Worm (Caenorhabditis elegans) whole organism, late embryonic: ENCODE data around the gene ugt-43.

Experiments used
- C08G9.2 ChIP-seq: sonication (generic microtip); optimal IDR thresholded peaks from 2 replicates; lab custom pipeline; 2016; ENCODE audit warnings: mild to moderate bottlenecking, missing genetic modification characterization, moderate library complexity, missing compliant biosample characterization
- F13H6.1 ChIP-seq: sonication (generic microtip); optimal IDR thresholded peaks from 2 replicates; lab custom pipeline; 2016; ENCODE audit warnings: missing genetic modification characterization, missing compliant biosample characterization
- K02D7.2 ChIP-seq: sonication (generic microtip); optimal IDR thresholded peaks from 2 replicates; lab custom pipeline; 2017; ENCODE audit warnings: mild to moderate bottlenecking, missing genetic modification characterization, missing compliant biosample characterization
- T23F11.4 ChIP-seq: fragments of 200-800 bp; sonication (Bioruptor generic); optimal IDR thresholded peaks from 2 replicates; lab custom pipeline; 2018; ENCODE audit warnings: mild to moderate bottlenecking, missing genetic modification characterization, missing compliant biosample characterization
- ahr-1 ChIP-seq: sonication (generic microtip); optimal IDR thresholded peaks from 2 replicates; lab custom pipeline; 2016; ENCODE audit warnings: missing genetic modification characterization, missing compliant biosample characterization
- ceh-14 ChIP-seq: sonication (generic microtip); optimal IDR thresholded peaks from 2 replicates; lab custom pipeline; 2016; ENCODE audit warnings: missing genotype, missing genetic modification characterization, missing compliant biosample characterization
- ceh-18 ChIP-seq: sonication (generic microtip); optimal IDR thresholded peaks from 2 replicates; lab custom pipeline; 2016; ENCODE audit warnings: missing genetic modification characterization, missing compliant biosample characterization
- ceh-24 ChIP-seq: sonication (generic microtip); optimal IDR thresholded peaks from 2 replicates; lab custom pipeline; 2016; ENCODE audit warnings: mild to moderate bottlenecking, missing genetic modification characterization, missing compliant biosample characterization
- ceh-31 ChIP-seq: sonication (generic microtip); optimal IDR thresholded peaks from 2 replicates; lab custom pipeline; 2016; ENCODE audit warnings: missing genetic modification characterization, missing compliant biosample characterization
- ceh-34 ChIP-seq: sonication (generic microtip); optimal IDR thresholded peaks from 2 replicates; lab custom pipeline; 2016; ENCODE audit warnings: mild to moderate bottlenecking, missing genetic modification characterization, missing compliant biosample characterization
- ceh-45 ChIP-seq: fragments of 200-800 bp; sonication (Bioruptor generic); IDR thresholded peaks from 2 replicates; pipeline ENCODE4 v1.3.6; 2022; ENCODE audit warnings: missing genetic modification reagents, missing genetic modification characterization, missing compliant biosample characterization
- ceh-9 ChIP-seq: sonication (generic microtip); optimal IDR thresholded peaks from 2 replicates; lab custom pipeline; 2016; ENCODE audit warnings: mild to moderate bottlenecking, missing genetic modification characterization, inconsistent platforms, missing compliant biosample characterization
- che-1 ChIP-seq: sonication (generic microtip); optimal IDR thresholded peaks from 2 replicates; lab custom pipeline; 2016; ENCODE audit warnings: mild to moderate bottlenecking, missing genetic modification characterization, missing compliant biosample characterization
- dmd-4 ChIP-seq: sonication (generic microtip); optimal IDR thresholded peaks from 2 replicates; lab custom pipeline; 2016; ENCODE audit warnings: borderline replicate concordance, missing genetic modification characterization, missing compliant biosample characterization
- dve-1 ChIP-seq: sonication (generic microtip); optimal IDR thresholded peaks from 2 replicates; lab custom pipeline; 2017; ENCODE audit warnings: antibody characterized with exemption, mild to moderate bottlenecking, missing genetic modification characterization, missing compliant biosample characterization
- ets-4 ChIP-seq: sonication (generic microtip); optimal IDR thresholded peaks from 2 replicates; lab custom pipeline; 2016; ENCODE audit warnings: missing genetic modification characterization, missing compliant biosample characterization
- fax-1 ChIP-seq: sonication (generic microtip); optimal IDR thresholded peaks from 2 replicates; lab custom pipeline; 2016; ENCODE audit warnings: missing genotype, missing genetic modification characterization, missing compliant biosample characterization
- fkh-10 ChIP-seq: fragments of 150-350 bp; optimal IDR thresholded peaks from 2 replicates; lab custom pipeline; 2014; ENCODE audit warnings: missing biosample characterization, missing genetic modification reagents, missing genetic modification characterization
- hlh-30 ChIP-seq: sonication (generic microtip); optimal IDR thresholded peaks from 2 replicates; lab custom pipeline; 2017; ENCODE audit warnings: antibody characterized with exemption, missing genetic modification characterization, missing compliant biosample characterization; ENCODE audit not compliant: insufficient read depth
- hlh-6 ChIP-seq: sonication (generic microtip); optimal IDR thresholded peaks from 2 replicates; lab custom pipeline; 2016; ENCODE audit warnings: missing genotype, missing genetic modification characterization, missing compliant biosample characterization
- hlh-8 ChIP-seq: sonication (generic microtip); optimal IDR thresholded peaks from 2 replicates; lab custom pipeline; 2016; ENCODE audit warnings: missing genotype, missing genetic modification characterization, missing compliant biosample characterization
- madf-2 ChIP-seq: sonication (generic microtip); optimal IDR thresholded peaks from 2 replicates; lab custom pipeline; 2017; ENCODE audit warnings: missing genetic modification characterization, missing compliant biosample characterization
- mec-3 ChIP-seq: sonication (generic microtip); optimal IDR thresholded peaks from 2 replicates; lab custom pipeline; 2016; ENCODE audit warnings: borderline replicate concordance, missing genetic modification characterization, missing compliant biosample characterization
- nfya-1 ChIP-seq: sonication (generic microtip); optimal IDR thresholded peaks from 2 replicates; lab custom pipeline; 2017; ENCODE audit warnings: missing genetic modification characterization, mild to moderate bottlenecking, missing compliant biosample characterization, antibody characterized with exemption, moderate library complexity
- nhr-232 ChIP-seq: sonication (generic microtip); optimal IDR thresholded peaks from 2 replicates; lab custom pipeline; 2016; ENCODE audit warnings: missing genetic modification characterization, missing compliant biosample characterization
- pag-3 ChIP-seq: sonication (generic microtip); optimal IDR thresholded peaks from 2 replicates; lab custom pipeline; 2016; ENCODE audit warnings: missing compliant biosample characterization, missing genetic modification characterization, borderline replicate concordance
- pha-4 ChIP-seq: fragments of 150-350 bp; optimal IDR thresholded peaks from 2 replicates; lab custom pipeline; 2018; ENCODE audit warnings: missing biosample characterization, missing genetic modification reagents, missing genetic modification characterization
- pqm-1 ChIP-seq: sonication (generic microtip); optimal IDR thresholded peaks from 2 replicates; lab custom pipeline; 2016; ENCODE audit warnings: missing genetic modification characterization, missing compliant biosample characterization
- pros-1 ChIP-seq: fragments of 150-350 bp; optimal IDR thresholded peaks from 2 replicates; lab custom pipeline; 2014; ENCODE audit warnings: missing biosample characterization, missing genetic modification reagents, missing genetic modification characterization
- rnt-1 ChIP-seq: sonication (generic microtip); optimal IDR thresholded peaks from 2 replicates; lab custom pipeline; 2016; ENCODE audit warnings: missing genetic modification characterization, missing compliant biosample characterization
- sdc-2 ChIP-seq: sonication (generic microtip); optimal IDR thresholded peaks from 2 replicates; lab custom pipeline; 2016; ENCODE audit warnings: missing genotype, missing genetic modification characterization, missing compliant biosample characterization
- sox-4 ChIP-seq: sonication (generic microtip); optimal IDR thresholded peaks from 2 replicates; lab custom pipeline; 2017; ENCODE audit warnings: mild to moderate bottlenecking, missing genetic modification characterization, inconsistent platforms, missing compliant biosample characterization
- syd-9 ChIP-seq: sonication (generic microtip); optimal IDR thresholded peaks from 2 replicates; lab custom pipeline; 2016; ENCODE audit warnings: mild to moderate bottlenecking, missing genetic modification characterization, moderate library complexity, missing compliant biosample characterization
- tbx-2 ChIP-seq: sonication (generic microtip); optimal IDR thresholded peaks from 2 replicates; lab custom pipeline; 2016; ENCODE audit warnings: missing genetic modification characterization, missing compliant biosample characterization
- ttx-3 ChIP-seq: sonication (generic microtip); optimal IDR thresholded peaks from 2 replicates; lab custom pipeline; 2016; ENCODE audit warnings: missing genetic modification reagents, missing genetic modification characterization, missing compliant biosample characterization
- unc-42 ChIP-seq: sonication (generic microtip); optimal IDR thresholded peaks from 2 replicates; lab custom pipeline; 2016; ENCODE audit warnings: missing genotype, missing genetic modification characterization, missing compliant biosample characterization
- unc-55 ChIP-seq: sonication (generic microtip); optimal IDR thresholded peaks from 2 replicates; lab custom pipeline; 2017; ENCODE audit warnings: missing biosample characterization, missing genetic modification reagents, missing genetic modification characterization
- unc-86 ChIP-seq: sonication (generic microtip); optimal IDR thresholded peaks from 2 replicates; lab custom pipeline; 2016; ENCODE audit warnings: missing genetic modification characterization, missing compliant biosample characterization
- zip-5 ChIP-seq: sonication (generic microtip); optimal IDR thresholded peaks from 2 replicates; lab custom pipeline; 2016; ENCODE audit warnings: missing genetic modification characterization, missing compliant biosample characterization

Gene ugt-43

DNA sequence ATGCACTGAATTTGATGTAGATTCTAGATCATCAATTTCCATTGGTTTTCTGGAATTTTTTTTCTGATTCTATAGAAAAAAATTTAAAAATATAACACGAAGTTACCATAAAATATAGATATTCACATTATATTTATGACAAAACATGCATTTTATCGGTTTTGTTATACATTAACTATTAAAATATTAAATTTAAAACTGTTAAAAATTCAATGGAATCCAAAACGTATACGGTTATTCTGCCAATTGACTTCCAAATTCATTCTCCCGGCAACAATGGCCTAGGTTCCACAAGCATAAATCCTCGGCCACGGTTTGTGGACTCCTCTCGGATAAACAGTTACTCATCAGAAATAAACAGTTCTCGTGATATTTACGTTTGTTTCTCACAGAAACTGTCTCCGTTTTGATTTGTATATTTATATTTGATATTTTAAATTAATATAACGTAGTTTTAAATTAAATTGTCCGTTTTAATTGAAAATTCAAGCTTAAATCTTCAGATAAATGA lies 19.3 kb downstream of the ugt-43 start, which contains the start of the genes F01D4.5 and ced-5 (continued):
- no peak for TF ChIP-seq ceh-45 (GFP tag; lab: Robert Waterston, UW)

DNA sequence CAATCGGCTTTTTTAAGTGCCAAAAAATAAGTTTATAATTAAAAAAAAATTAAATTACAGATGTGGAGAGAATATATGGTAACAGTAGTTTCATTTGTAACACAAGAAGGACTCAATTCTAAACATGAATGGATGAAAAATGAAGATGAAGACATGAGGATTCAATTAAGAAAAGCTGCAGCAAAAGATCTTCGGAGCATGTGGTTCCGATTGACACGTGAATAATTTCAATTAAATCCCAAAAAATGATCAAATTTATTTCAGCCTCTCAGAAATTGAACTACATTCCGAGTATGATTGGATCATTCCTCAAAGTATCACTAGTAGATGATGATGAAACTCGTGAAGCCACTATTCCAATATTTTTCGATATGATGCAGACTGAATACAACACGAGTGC lies 25.0 kb downstream of the ugt-43 start:
- TF ChIP-seq hlh-8 (tag; lab: Kevin White, UChicago) (peak; percentile 3), hlh-6 (no peak), ceh-34 (no peak)

- TF ChIP-seq madf-2 (tag; lab: Kevin White, UChicago) (no peak), dve-1 (no peak), zip-5 (tag; lab: Kevin White, UChicago) (no peak), rnt-1 (tag; lab: Kevin White, UChicago) (no peak), ceh-31 (tag; lab: Kevin White, UChicago) (no peak), tbx-2 (no peak), che-1 (no peak), ceh-14 (tag; lab: Kevin White, UChicago) (no peak), F13H6.1 (tag; lab: Kevin White, UChicago) (no peak), ceh-45 (GFP tag; lab: Robert Waterston, UW) (no peak), syd-9 (tag; lab: Kevin White, UChicago) (no peak), unc-86 (tag; lab: Kevin White, UChicago) (no peak), pqm-1 (tag; lab: Kevin White, UChicago) (no peak), fkh-10 (GFP tag; lab: Kevin White, UChicago) (no peak), sdc-2 (tag; lab: Kevin White, UChicago) (no peak), K02D7.2 (tag; lab: Kevin White, UChicago) (no peak), ttx-3 (no peak), unc-42 (no peak), mec-3 (no peak)
Observed at ce11 chrIV:10498401-10498800, 34.0 kb downstream of the ugt-43 start.

ce11 chrIV:10499948-10500356 lies 35.6 kb downstream of the ugt-43 start:
- peak; percentile 63 for TF ChIP-seq ceh-18 (tag; lab: Kevin White, UChicago)
- no peak for TF ChIP-seq T23F11.4 (GFP tag; lab: Kevin White, UChicago)
- TF ChIP-seq pros-1 (tag; lab: Kevin White, UChicago) = no peak
- TF ChIP-seq C08G9.2 (tag; lab: Kevin White, UChicago) = no peak
- TF ChIP-seq pha-4 = no peak
- TF ChIP-seq pag-3 (tag; lab: Kevin White, UChicago) = no peak
- TF ChIP-seq ceh-24 (tag; lab: Kevin White, UChicago) = no peak
- TF ChIP-seq sdc-2 (tag; lab: Kevin White, UChicago) = no peak
- no peak for TF ChIP-seq sox-4
- no peak for TF ChIP-seq mec-3
- TF ChIP-seq ahr-1 (tag; lab: Kevin White, UChicago) = no peak
- TF ChIP-seq unc-55 = peak; percentile 51
- TF ChIP-seq fax-1 = peak; percentile 36
- peak; percentile 11 for TF ChIP-seq tbx-2
- TF ChIP-seq dmd-4 = no peak
- TF ChIP-seq ceh-31 (tag; lab: Kevin White, UChicago) = peak; percentile 66
- peak; percentile 49 for TF ChIP-seq ceh-14 (tag; lab: Kevin White, UChicago)
- TF ChIP-seq hlh-30 (tag; lab: Kevin White, UChicago) = no peak
- no peak for TF ChIP-seq ceh-9 (tag; lab: Kevin White, UChicago)
- no peak for TF ChIP-seq ets-4 (tag; lab: Kevin White, UChicago)
- TF ChIP-seq nfya-1 (tag; lab: Kevin White, UChicago) = peak; percentile 70
- no peak for TF ChIP-seq ceh-34
- TF ChIP-seq nhr-232 (tag; lab: Kevin White, UChicago) = no peak
- no peak for TF ChIP-seq syd-9 (tag; lab: Kevin White, UChicago)
- TF ChIP-seq K02D7.2 (tag; lab: Kevin White, UChicago) = no peak
- TF ChIP-seq hlh-6 = no peak
- TF ChIP-seq hlh-8 (tag; lab: Kevin White, UChicago) = no peak
- TF ChIP-seq unc-42 = peak; percentile 15
